Fruit fly (Drosophila melanogaster) whole organism, embryonic: ENCODE results near the gene CkIIbeta.

Source experiments
- Bteb2 ChIP-seq: fragments of 200-800 bp; sonication (Bioruptor generic); optimal IDR thresholded peaks from 2 replicates; lab custom pipeline; 2016; ENCODE audit warnings: missing biosample characterization, missing genetic modification characterization
- CG10209 ChIP-seq: fragments of 200-800 bp; sonication (Bioruptor generic); optimal IDR thresholded peaks from 3 replicates; lab custom pipeline; 2017; ENCODE audit warnings: missing biosample characterization, mild to moderate bottlenecking, missing genetic modification characterization, missing genetic modification reagents
- CG10366 ChIP-seq: fragments of 200-800 bp; sonication (Bioruptor generic); IDR thresholded peaks from 2 replicates; pipeline ENCODE4 v1.3.6; 2022; ENCODE audit warnings: missing biosample characterization, missing genetic modification characterization
- CG10462 ChIP-seq: fragments of 200-800 bp; sonication (Bioruptor generic); optimal IDR thresholded peaks from 2 replicates; lab custom pipeline; 2016; ENCODE audit warnings: missing biosample characterization, missing genetic modification characterization
- CG12071 ChIP-seq: fragments of 200-800 bp; sonication (Bioruptor generic); optimal IDR thresholded peaks from 3 replicates; lab custom pipeline; 2018; ENCODE audit warnings: missing biosample characterization, mild to moderate bottlenecking, missing genetic modification characterization
- CG12104 ChIP-seq: fragments of 200-800 bp; sonication (Bioruptor generic); optimal IDR thresholded peaks from 3 replicates; lab custom pipeline; 2016; ENCODE audit warnings: missing biosample characterization, missing genetic modification characterization
- CG14710 ChIP-seq: fragments of 200-800 bp; sonication (Bioruptor generic); optimal IDR thresholded peaks from 3 replicates; lab custom pipeline; 2019; ENCODE audit warnings: missing biosample characterization, mild to moderate bottlenecking, missing genetic modification characterization, moderate library complexity
- CG16815 ChIP-seq: fragments of 200-800 bp; sonication (Bioruptor generic); optimal IDR thresholded peaks from 3 replicates; lab custom pipeline; 2017; ENCODE audit warnings: missing biosample characterization, mild to moderate bottlenecking, missing genetic modification characterization
- CG18476 ChIP-seq: fragments of 200-800 bp; sonication (Bioruptor generic); optimal IDR thresholded peaks from 2 replicates; lab custom pipeline; 2016; ENCODE audit warnings: missing biosample characterization, mild to moderate bottlenecking, missing genetic modification characterization
- CG2199 ChIP-seq: fragments of 200-800 bp; sonication (Bioruptor generic); IDR thresholded peaks from 3 replicates; pipeline ENCODE4 v1.3.6; 2022; ENCODE audit warnings: missing biosample characterization, missing genetic modification characterization
- CG2889 ChIP-seq: fragments of 200-800 bp; sonication (Bioruptor generic); IDR thresholded peaks from 3 replicates; pipeline ENCODE4 v1.3.6; 2022; ENCODE audit warnings: missing biosample characterization, missing genetic modification characterization
- CG32772 ChIP-seq: fragments of 200-800 bp; sonication (Bioruptor generic); IDR thresholded peaks from 2 replicates; pipeline ENCODE4 v1.3.6; 2022; ENCODE audit warnings: missing biosample characterization, missing genetic modification characterization
- CG33557 ChIP-seq: fragments of 200-800 bp; sonication (Bioruptor generic); optimal IDR thresholded peaks from 2 replicates; lab custom pipeline; 2019; ENCODE audit warnings: missing biosample characterization, mild to moderate bottlenecking, missing genetic modification characterization, moderate library complexity
- CG4424 ChIP-seq: fragments of 200-800 bp; sonication (Bioruptor generic); optimal IDR thresholded peaks from 3 replicates; lab custom pipeline; 2016; ENCODE audit warnings: missing biosample characterization, missing genetic modification characterization
- CG6272 ChIP-seq: fragments of 200-800 bp; sonication (Bioruptor generic); IDR thresholded peaks from 2 replicates; pipeline ENCODE4 v1.3.6; 2022; ENCODE audit warnings: missing biosample characterization, missing genetic modification characterization
- CG7271 ChIP-seq: fragments of 200-800 bp; sonication (Bioruptor generic); optimal IDR thresholded peaks from 2 replicates; lab custom pipeline; 2018; ENCODE audit warnings: missing biosample characterization, mild to moderate bottlenecking, missing genetic modification characterization, moderate library complexity
- CG7928 ChIP-seq: fragments of 200-800 bp; sonication (Bioruptor generic); optimal IDR thresholded peaks from 2 replicates; lab custom pipeline; 2017; ENCODE audit warnings: missing biosample characterization, mild to moderate bottlenecking, missing genetic modification characterization
- CG8359 ChIP-seq: fragments of 200-800 bp; sonication (Bioruptor generic); optimal IDR thresholded peaks from 2 replicates; lab custom pipeline; 2017; ENCODE audit warnings: missing biosample characterization, mild to moderate bottlenecking, missing genetic modification characterization, borderline replicate concordance
- CG8388 ChIP-seq: fragments of 200-800 bp; sonication (Bioruptor generic); optimal IDR thresholded peaks from 2 replicates; lab custom pipeline; 2019; ENCODE audit warnings: missing biosample characterization, mild to moderate bottlenecking, missing genetic modification characterization, moderate library complexity
- Hand ChIP-seq: fragments of 200-800 bp; sonication (Bioruptor generic); optimal IDR thresholded peaks from 2 replicates; lab custom pipeline; 2017; ENCODE audit warnings: mild to moderate bottlenecking, missing biosample characterization, missing genetic modification reagents, missing genetic modification characterization
- HmgZ ChIP-seq: fragments of 200-800 bp; sonication (Bioruptor generic); optimal IDR thresholded peaks from 2 replicates; lab custom pipeline; 2018; ENCODE audit warnings: missing biosample characterization, mild to moderate bottlenecking, missing genetic modification characterization
- Hsf ChIP-seq: fragments of 200-800 bp; sonication (Bioruptor generic); optimal IDR thresholded peaks from 3 replicates; lab custom pipeline; 2016; ENCODE audit warnings: missing biosample characterization, missing genetic modification characterization
- Lhr ChIP-seq: fragments of 200-800 bp; sonication (Bioruptor generic); optimal IDR thresholded peaks from 3 replicates; lab custom pipeline; 2017; ENCODE audit warnings: mild to moderate bottlenecking, missing biosample characterization, missing genetic modification reagents, missing genetic modification characterization
- Mad ChIP-seq: fragments of 200-800 bp; sonication (Bioruptor generic); optimal IDR thresholded peaks from 2 replicates; lab custom pipeline; 2016; ENCODE audit warnings: missing biosample characterization, missing genetic modification characterization
- Mrtf ChIP-seq: fragments of 200-800 bp; sonication (Bioruptor generic); IDR thresholded peaks from 3 replicates; pipeline ENCODE4 v1.3.6; 2022; ENCODE audit warnings: missing biosample characterization, missing genetic modification characterization
- NC2β ChIP-seq: fragments of 200-800 bp; sonication (Bioruptor generic); optimal IDR thresholded peaks from 2 replicates; lab custom pipeline; 2016; ENCODE audit warnings: missing biosample characterization, missing genetic modification characterization
- Ravus ChIP-seq: fragments of 200-800 bp; sonication (Bioruptor generic); IDR thresholded peaks from 2 replicates; pipeline ENCODE4 v1.3.6; 2022; ENCODE audit warnings: missing biosample characterization, missing genetic modification characterization
- TFAM ChIP-seq: fragments of 200-800 bp; sonication (Bioruptor generic); optimal IDR thresholded peaks from 2 replicates; lab custom pipeline; 2017; ENCODE audit warnings: missing biosample characterization, missing genetic modification characterization, inconsistent platforms
- Tbp ChIP-seq: fragments of >200 bp; optimal IDR thresholded peaks from 2 replicates; lab custom pipeline; 2018; ENCODE audit warnings: missing biosample characterization, missing genetic modification characterization
- Vsx1 ChIP-seq: fragments of 200-800 bp; sonication (Bioruptor generic); optimal IDR thresholded peaks from 2 replicates; lab custom pipeline; 2017; ENCODE audit warnings: missing biosample characterization, mild to moderate bottlenecking, missing genetic modification characterization, missing genetic modification reagents
- bcd ChIP-seq: fragments of 200-800 bp; sonication (Bioruptor generic); optimal IDR thresholded peaks from 2 replicates; lab custom pipeline; 2017; ENCODE audit warnings: missing biosample characterization, mild to moderate bottlenecking, missing genetic modification characterization
- bsh ChIP-seq, 2 experiments: fragments of 200-800 bp; sonication (Bioruptor generic); optimal IDR thresholded peaks; 2 replicates each; lab custom pipeline; 2017 to 2018; ENCODE audit warnings: mild to moderate bottlenecking in 2 of 2, missing biosample characterization in 2 of 2, missing genetic modification characterization in 2 of 2, moderate library complexity in 1 of 2
- chif ChIP-seq, 2 experiments: fragments of 200-800 bp; sonication (Bioruptor generic); optimal IDR thresholded peaks; 3 replicates each; lab custom pipeline; 2016; ENCODE audit warnings: missing biosample characterization in 2 of 2, missing genetic modification characterization in 2 of 2
- ci ChIP-seq: fragments of 200-800 bp; sonication (Bioruptor generic); IDR thresholded peaks from 3 replicates; pipeline ENCODE4 v1.3.6; 2022; ENCODE audit warnings: missing biosample characterization, missing genetic modification characterization
- fd64A ChIP-seq: fragments of 200-800 bp; sonication (Bioruptor generic); optimal IDR thresholded peaks from 3 replicates; lab custom pipeline; 2018; ENCODE audit warnings: missing biosample characterization, mild to moderate bottlenecking, missing genetic modification characterization
- h ChIP-seq: fragments of >200 bp; optimal IDR thresholded peaks from 2 replicates; lab custom pipeline; 2017
- kni ChIP-seq: fragments of 200-800 bp; sonication (Bioruptor generic); optimal IDR thresholded peaks from 3 replicates; lab custom pipeline; 2017; ENCODE audit warnings: mild to moderate bottlenecking, missing biosample characterization, missing genetic modification reagents, missing genetic modification characterization
- mirr ChIP-seq: fragments of 200-800 bp; sonication (Bioruptor generic); optimal IDR thresholded peaks from 3 replicates; lab custom pipeline; 2018; ENCODE audit warnings: missing biosample characterization, mild to moderate bottlenecking, missing genetic modification characterization
- p53 ChIP-seq: fragments of 200-800 bp; sonication (Bioruptor generic); optimal IDR thresholded peaks from 2 replicates; lab custom pipeline; 2016; ENCODE audit warnings: missing biosample characterization, missing genetic modification characterization
- repo ChIP-seq: fragments of 200-800 bp; sonication (Bioruptor generic); optimal IDR thresholded peaks from 2 replicates; lab custom pipeline; 2016; ENCODE audit warnings: missing biosample characterization, missing genetic modification characterization
- zf30C ChIP-seq: fragments of 200-800 bp; sonication (Bioruptor generic); optimal IDR thresholded peaks from 3 replicates; lab custom pipeline; 2018; ENCODE audit warnings: missing biosample characterization, mild to moderate bottlenecking, missing genetic modification characterization

CkIIbeta gene

dm6 chrX:11788187-11788870 lies 4.0 kb upstream of the CkIIbeta start (continued):
- TF ChIP-seq mirr (GFP tag; lab: Kevin White, UChicago) (no peak), CG4424 (GFP tag; lab: Kevin White, UChicago) (peak; percentile 57), CG8388 (GFP tag; lab: Kevin White, UChicago) (peak; percentile 73), Tbp (GFP tag; lab: Kevin White, UChicago) (no peak), Lhr (GFP tag; lab: Kevin White, UChicago) (no peak), CG14710 (tag; lab: Kevin White, UChicago) (peak; percentile 48), CG10209 (GFP tag; lab: Kevin White, UChicago) (peak; percentile 70), CG2199 (no peak), Mad (GFP tag; lab: Kevin White, UChicago) (peak; percentile 45), CG16815 (GFP tag; lab: Kevin White, UChicago) (peak; percentile 48), Bteb2 (GFP tag; lab: Kevin White, UChicago) (peak; percentile 35), CG8359 (GFP tag; lab: Kevin White, UChicago) (peak; percentile 19), HmgZ (tag; lab: Kevin White, UChicago) (peak; percentile 51), CG12104 (GFP tag; lab: Kevin White, UChicago) (peak; percentile 42), kni (no peak), Ravus (no peak), repo (GFP tag; lab: Kevin White, UChicago) (no peak), NC2β (GFP tag; lab: Kevin White, UChicago) (peak; percentile 33), h (lab: Kevin White, UChicago) (no peak), CG10462 (peak; percentile 47), Hand (GFP tag; lab: Kevin White, UChicago) (peak; percentile 53), CG6272 (GFP tag; lab: Robert Waterston, UW) (no peak), ci (GFP tag; lab: Robert Waterston, UW) (peak; percentile 92), fd64A (GFP tag; lab: Kevin White, UChicago) (no peak), CG7271 (tag; lab: Kevin White, UChicago) (no peak), TFAM (GFP tag; lab: Kevin White, UChicago) (no peak), CG10366 (peak; percentile 75), CG33557 (GFP tag; lab: Kevin White, UChicago) (no peak), p53 (no peak), Vsx1 (GFP tag; lab: Kevin White, UChicago) (peak; percentile 28), Hsf (GFP tag; lab: Kevin White, UChicago) (peak; percentile 73), CG7928 (no peak), Mrtf (0 out of 3 replicates have a peak, but pooled peaks have one; percentile 34), zf30C (peak; percentile 42), bsh (GFP tag; optimal IDR thresholded peaks at IDR 0.05; lab: Kevin White, UChicago) (peak; percentile 72), bcd (GFP tag; lab: Kevin White, UChicago) (peak; percentile 77), CG2889 (GFP tag; lab: Robert Waterston, UW) (peak; percentile 31; the same call in 1 of the 3 replicates), CG12071 (peak; percentile 71), CG18476 (GFP tag; lab: Kevin White, UChicago) (peak; percentile 36), chif (GFP tag; optimal IDR thresholded peaks at IDR 0.05; lab: Kevin White, UChicago) (peak; percentile 46 to 65), CG32772 (GFP tag; lab: Robert Waterston, UW) (peak; percentile 66)
